Worm (Caenorhabditis elegans): ENCODE results near the gene Y94H6A.5.
A peak's percentile ranks its signal among the peaks of the same experiment; 100 is the strongest.

The Y94H6A.5 gene

DNA sequence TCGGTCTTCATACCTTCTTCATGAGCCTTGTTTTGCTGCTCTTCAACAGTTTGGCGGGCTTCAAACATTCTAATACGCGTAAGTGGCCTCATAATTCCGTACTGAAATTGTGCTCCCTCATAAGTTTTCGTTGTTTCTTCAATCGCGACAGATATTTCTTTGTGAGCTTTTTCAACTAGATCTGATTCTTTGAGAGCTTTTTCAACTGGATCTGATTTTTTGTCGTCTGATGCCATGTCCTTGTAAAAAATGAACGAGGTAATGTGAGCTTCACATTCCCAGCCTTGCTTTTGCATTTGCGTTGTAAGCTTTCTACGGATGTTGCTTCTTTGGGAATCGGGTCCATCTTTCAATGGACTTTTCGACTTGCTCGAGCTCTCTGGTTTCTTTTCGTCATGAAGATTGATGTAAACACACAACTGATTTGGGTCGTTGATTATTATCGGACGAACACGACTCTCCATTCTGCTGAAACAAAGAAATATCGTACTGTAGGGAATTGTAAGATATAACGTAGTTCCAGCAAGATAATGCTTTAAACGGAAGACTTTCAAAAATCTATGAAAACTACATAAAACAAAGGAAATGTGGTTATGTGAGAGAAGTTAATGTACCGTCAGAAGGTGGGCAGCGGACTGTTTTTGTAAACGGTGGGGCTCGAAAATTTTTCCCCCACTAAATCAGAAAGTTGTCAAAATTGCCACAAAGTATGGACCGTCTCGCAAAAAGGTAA lies 6.6 kb upstream of the Y94H6A.5 start, which contains the start of gene Y94H6A.10:
Gene Y94H6A.10 (minus strand): TSS at position 464 of the 733 bp plus-strand sequence.
- no peak for TF ChIP-seq mxl-2 (GFP tag; conservative IDR thresholded peaks at IDR 0.05)
- peak; percentile 44 for TF ChIP-seq lin-13 (GFP tag; optimal IDR thresholded peaks at IDR 0.05)
- no peak for TF ChIP-seq T26A8.4 (GFP tag; IDR thresholded peaks at IDR 0.05)
- TF ChIP-seq arid-1 (GFP tag; conservative IDR thresholded peaks at IDR 0.05), result 0 out of 2 replicates have a peak, but pooled peaks have one; percentile 7
- TF ChIP-seq egl-43 (GFP tag; IDR thresholded peaks at IDR 0.05), result 0 out of 2 replicates have a peak, but pooled peaks have one; percentile 26
- no peak for TF ChIP-seq skn-1 (tag; optimal IDR thresholded peaks at IDR 0.05)
- no peak for TF ChIP-seq ceh-62 (tag; optimal IDR thresholded peaks at IDR 0.05)
- TF ChIP-seq unc-62 (GFP tag; optimal IDR thresholded peaks at IDR 0.05 in 1 of 2), result peak in 1 of 2 experiments; percentile 72
- no peak for TF ChIP-seq unc-62 (tag; optimal IDR thresholded peaks at IDR 0.05)
- peak; percentile 97 for TF ChIP-seq aha-1 (tag)
- TF ChIP-seq daf-16 (GFP tag; optimal IDR thresholded peaks at IDR 0.05), result no peak
- TF ChIP-seq daf-16 (tag; optimal IDR thresholded peaks at IDR 0.05), result peak; percentile 18
- peak; percentile 79 for TF ChIP-seq ama-1 (optimal IDR thresholded peaks at IDR 0.05)

DNA sequence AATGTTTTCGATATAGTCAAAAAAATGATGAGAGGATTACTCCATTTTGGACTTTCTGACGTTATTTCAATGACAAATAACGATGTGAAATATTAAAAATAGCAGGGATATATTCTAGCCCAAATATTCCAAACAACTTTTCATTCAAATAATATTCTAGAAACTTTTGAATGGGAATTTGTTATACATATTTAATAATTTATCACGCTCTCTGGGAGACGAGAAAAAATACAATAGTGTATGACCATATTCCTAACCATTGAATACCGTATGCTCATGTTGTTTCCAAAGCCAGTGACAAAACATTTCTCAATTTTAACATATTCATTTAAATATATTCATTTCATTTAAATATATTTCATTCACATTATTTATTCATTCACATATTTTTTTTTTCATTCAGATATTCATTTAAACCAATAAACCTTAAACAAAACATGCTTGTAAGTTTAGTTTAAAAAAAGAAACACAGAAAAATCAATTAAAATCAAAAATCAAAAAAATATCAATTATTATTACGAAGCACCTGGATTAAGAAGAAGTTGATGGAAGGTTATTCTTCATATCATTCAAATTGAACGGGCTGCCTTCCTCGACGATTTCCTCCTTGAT lies 5.9 kb upstream of the Y94H6A.5 start:
- TF ChIP-seq D1046.2 (GFP tag; IDR thresholded peaks at IDR 0.05) (0 out of 2 replicates have a peak, but pooled peaks have one; percentile 37), lin-39 (tag; optimal IDR thresholded peaks at IDR 0.05) (no peak), sdz-12 (GFP tag; optimal IDR thresholded peaks at IDR 0.05) (no peak), lin-1 (GFP tag; IDR thresholded peaks at IDR 0.05) (peak; percentile 93), mxl-2 (GFP tag; conservative IDR thresholded peaks at IDR 0.05) (no peak), arid-1 (GFP tag; conservative IDR thresholded peaks at IDR 0.05) (peak; percentile 83; the same call in 1 of the 2 replicates), F10B5.3 (tag; optimal IDR thresholded peaks at IDR 0.05) (no peak), dpl-1 (GFP tag; optimal IDR thresholded peaks at IDR 0.05) (no peak), nhr-41 (GFP tag; IDR thresholded peaks at IDR 0.05) (0 out of 2 replicates have a peak, but pooled peaks have one; percentile 46), nhr-42 (GFP tag; IDR thresholded peaks at IDR 0.05) (peak; percentile 76), lin-29 (GFP tag; IDR thresholded peaks at IDR 0.05) (no peak), aly-2 (tag; optimal IDR thresholded peaks at IDR 0.05) (no peak), jun-1 (tag; optimal IDR thresholded peaks at IDR 0.05) (no peak), ceh-82 (tag; optimal IDR thresholded peaks at IDR 0.05) (no peak), lin-15B (tag; optimal IDR thresholded peaks at IDR 0.05) (no peak), ZK546.5 (tag; optimal IDR thresholded peaks at IDR 0.05) (no peak), ZK337.2 (GFP tag; IDR thresholded peaks at IDR 0.05) (no peak), ceh-20 (GFP tag; IDR thresholded peaks at IDR 0.05) (no peak), daf-8 (GFP tag; IDR thresholded peaks at IDR 0.05) (no peak), nhr-48 (tag; optimal IDR thresholded peaks at IDR 0.05) (no peak), mes-2 (tag; optimal IDR thresholded peaks at IDR 0.05; ENCODE audit: poor library complexity, severe bottlenecking) (no peak), dmd-9 (GFP tag; IDR thresholded peaks at IDR 0.05) (0 out of 2 replicates have a peak, but pooled peaks have one; percentile 23), zag-1 (tag; optimal IDR thresholded peaks at IDR 0.05) (no peak), snpc-1.2 (GFP tag; IDR thresholded peaks at IDR 0.05) (peak; percentile 67; the same call in 1 of the 2 replicates), cey-2 (tag; optimal IDR thresholded peaks at IDR 0.05; ENCODE audit: borderline replicate concordance, insufficient read depth) (no peak), aha-1 (tag) (peak; percentile 23), Y48G9A.11 (GFP tag; IDR thresholded peaks at IDR 0.05) (0 out of 2 replicates have a peak, but pooled peaks have one; percentile 29), nhr-111 (GFP tag; optimal IDR thresholded peaks at IDR 0.05) (peak; percentile 5), fos-1 (tag; optimal IDR thresholded peaks at IDR 0.05) (no peak), saeg-2 (GFP tag; IDR thresholded peaks at IDR 0.05) (0 out of 2 replicates have a peak, but pooled peaks have one; percentile 16), ceh-44 (GFP tag; IDR thresholded peaks at IDR 0.05) (no peak), spr-1 (tag; optimal IDR thresholded peaks at IDR 0.05) (no peak), php-3 (GFP tag; IDR thresholded peaks at IDR 0.05) (peak; percentile 69), unc-130 (GFP tag; optimal IDR thresholded peaks at IDR 0.05) (no peak), pha-4 (GFP tag; IDR thresholded peaks at IDR 0.05) (peak; percentile 85; the same call in 1 of the 2 replicates), pha-4 (tag; optimal IDR thresholded peaks at IDR 0.05) (no peak), ceh-32 (tag; optimal IDR thresholded peaks at IDR 0.05; ENCODE audit: poor library complexity) (no peak), dmd-6 (GFP tag; IDR thresholded peaks at IDR 0.05) (no peak)

Data from whole organism, L4 larva.